Fruit fly (Drosophila melanogaster): ENCODE measurements around the gene robo2.

DNA sequence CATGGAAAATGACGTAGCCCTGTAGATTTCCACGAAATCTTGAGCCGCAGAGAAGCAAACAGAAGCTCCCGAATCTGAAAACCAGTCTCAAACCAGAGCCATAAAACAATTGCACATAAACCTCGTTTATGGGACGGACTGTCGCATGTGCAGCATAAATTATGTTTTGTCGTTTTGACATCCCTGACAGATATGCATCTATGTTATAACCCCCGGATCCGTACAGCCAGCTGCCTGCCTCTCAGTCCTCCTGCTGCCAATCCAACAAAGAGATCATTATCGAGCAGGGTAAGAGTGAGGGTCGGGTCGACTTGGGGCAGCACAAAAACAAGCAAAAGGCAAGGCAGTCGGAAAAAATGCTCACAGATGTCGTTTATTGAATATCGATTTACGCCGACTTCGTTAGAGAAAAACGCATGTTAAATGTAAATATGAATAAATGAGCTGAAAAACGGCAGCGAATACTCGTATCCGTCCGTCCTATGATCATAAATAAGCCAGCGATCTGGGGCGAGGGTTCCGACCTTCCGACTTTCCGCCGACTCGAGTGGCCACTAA lies 15.3 kb downstream of the robo2 start:
- TF ChIP-seq kay (GFP tag; ENCODE audit: borderline replicate concordance) = no peak
- no peak for TF ChIP-seq Mnt (GFP tag; optimal IDR thresholded peaks at IDR 0.05)
- TF ChIP-seq cnc (optimal IDR thresholded peaks at IDR 0.05) = no peak
- no peak for TF ChIP-seq CG7045 (GFP tag; optimal IDR thresholded peaks at IDR 0.05)

Data from whole organism, adult.